Fruit fly (Drosophila melanogaster) whole organism, wandering third instar larva: ENCODE results near the gene Klc.

Source experiments
- Dfd ChIP-seq: fragments of >200 bp; optimal IDR thresholded peaks from 2 replicates; lab custom pipeline; 2017; ENCODE audit warnings: missing biosample characterization, missing genetic modification characterization
- HLH106 ChIP-seq: fragments of 200-800 bp; optimal IDR thresholded peaks from 3 replicates; lab custom pipeline; 2019; ENCODE audit warnings: missing biosample characterization, mild to moderate bottlenecking, missing genetic modification characterization, moderate library complexity
- Hr78 ChIP-seq: fragments of >200 bp; optimal IDR thresholded peaks from 2 replicates; lab custom pipeline; 2017; ENCODE audit warnings: missing biosample characterization, missing genetic modification characterization
- N ChIP-seq: fragments of >200 bp; optimal IDR thresholded peaks from 2 replicates; lab custom pipeline; 2018; ENCODE audit warnings: missing biosample characterization, missing external identifiers, missing genetic modification characterization
- OdsH ChIP-seq: fragments of 200-800 bp; sonication (Bioruptor generic); optimal IDR thresholded peaks from 2 replicates; lab custom pipeline; 2016; ENCODE audit warnings: missing biosample characterization, mild to moderate bottlenecking, missing genetic modification characterization
- brk ChIP-seq: fragments of 200-800 bp; sonication (Bioruptor generic); optimal IDR thresholded peaks from 2 replicates; lab custom pipeline; 2016; ENCODE audit warnings: missing biosample characterization, mild to moderate bottlenecking, missing genetic modification characterization
- fru ChIP-seq: fragments of 200-800 bp; sonication (Bioruptor generic); optimal IDR thresholded peaks from 3 replicates; lab custom pipeline; 2016; ENCODE audit warnings: missing biosample characterization, mild to moderate bottlenecking, missing genetic modification characterization
- pan ChIP-seq: fragments of >200 bp; optimal IDR thresholded peaks from 2 replicates; lab custom pipeline; 2017
- rgr ChIP-seq: fragments of 200-800 bp; sonication (Bioruptor generic); optimal IDR thresholded peaks from 3 replicates; lab custom pipeline; 2016; ENCODE audit warnings: missing biosample characterization, mild to moderate bottlenecking, missing genetic modification characterization
- woc ChIP-seq: sonication (Bioruptor generic); optimal IDR thresholded peaks from 2 replicates; lab custom pipeline; 2016; ENCODE audit warnings: missing biosample characterization, mild to moderate bottlenecking, missing genetic modification characterization

DNA sequence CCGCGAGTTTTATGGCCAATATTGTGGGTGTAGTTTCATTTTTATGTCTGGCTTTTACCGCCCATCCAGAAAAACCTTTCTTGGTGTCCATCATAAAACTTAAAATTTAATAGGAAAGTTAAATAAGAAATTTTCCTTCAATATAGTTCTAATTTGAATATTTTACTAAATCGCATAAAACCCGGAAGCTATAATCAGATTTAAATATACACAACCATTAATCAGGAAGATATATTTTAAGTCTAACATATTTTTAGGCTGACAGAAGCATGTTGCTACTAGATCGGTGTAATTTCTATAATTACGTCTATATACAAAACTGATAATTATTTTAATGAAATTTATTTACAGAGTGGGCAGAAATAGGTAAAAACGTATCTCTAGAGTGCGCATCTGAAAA lies 14.1 kb downstream of the Klc start:
- TF ChIP-seq fru (GFP tag; lab: Kevin White, UChicago) (no peak), HLH106 (no peak), Hr78 (GFP tag; lab: Kevin White, UChicago) (no peak), pan (lab: Kevin White, UChicago) (no peak), N (no peak), rgr (GFP tag; lab: Kevin White, UChicago) (no peak), woc (GFP tag; lab: Kevin White, UChicago) (no peak), OdsH (no peak), Dfd (GFP tag; lab: Kevin White, UChicago) (no peak), brk (GFP tag; lab: Kevin White, UChicago) (no peak)
